Worm (Caenorhabditis elegans): Measurements from ENCODE around the gene clec-242.
"Not testable (repeated sequence)": the region's sequence is repeated elsewhere in the genome, so short reads cannot be mapped to it uniquely, and the experiment has no call there.

clec-242 gene

DNA sequence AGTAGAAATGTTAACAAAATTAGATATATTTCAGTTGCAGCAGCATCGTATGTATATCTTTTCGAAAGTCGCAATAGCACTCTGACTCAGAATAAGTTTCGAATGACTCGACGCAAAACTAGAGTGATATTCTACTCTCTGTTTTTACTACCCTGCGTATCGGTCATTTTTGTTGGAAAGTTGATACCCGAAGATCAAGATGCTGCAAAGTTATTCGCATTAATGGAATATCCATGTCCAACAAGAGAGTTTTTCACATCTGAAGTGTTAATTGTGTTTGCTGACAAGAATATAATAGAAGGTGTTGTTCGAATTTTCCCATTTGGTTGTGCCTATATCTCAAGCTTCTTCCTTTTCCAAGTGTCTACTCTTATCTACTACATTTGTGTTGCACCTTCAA lies 26.8 kb upstream of the clec-242 start:
- TF ChIP-seq hmg-1.2 (GFP tag; IDR thresholded peaks at IDR 0.05) (no peak), die-1 (tag; optimal IDR thresholded peaks at IDR 0.05) (no peak), K12H6.12 (tag; optimal IDR thresholded peaks at IDR 0.05) (no peak), let-607 (tag; optimal IDR thresholded peaks at IDR 0.05) (no peak), ztf-28 (GFP tag; IDR thresholded peaks at IDR 0.05) (no peak), Y79H2A.3 (GFP tag; conservative IDR thresholded peaks at IDR 0.05) (no peak), T07F8.4 (tag; optimal IDR thresholded peaks at IDR 0.05) (no peak)

DNA sequence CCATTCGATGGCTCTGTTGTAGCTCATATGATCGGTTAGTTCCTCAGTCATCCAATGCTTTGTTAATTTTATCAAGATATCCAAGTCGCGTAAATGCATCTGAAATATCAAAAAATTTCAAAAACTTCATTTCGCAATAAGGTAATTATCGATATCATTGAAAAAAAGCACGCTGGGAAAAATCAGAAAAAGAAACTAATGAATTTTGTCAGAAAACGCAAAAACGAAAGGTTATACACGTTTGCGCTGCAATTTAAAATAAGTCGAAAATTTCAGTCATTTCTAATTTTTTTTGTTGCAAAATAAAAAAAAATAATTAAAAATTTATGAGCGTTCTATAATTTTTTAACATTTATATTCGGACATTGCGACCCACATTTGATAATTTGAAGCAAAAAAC lies 19.5 kb upstream of the clec-242 start, which contains the start of gene K10G4.3:
Gene K10G4.3 (minus strand): TSS at position 101 of the 400 bp plus-strand sequence.
- TF ChIP-seq mel-28 (tag; optimal IDR thresholded peaks at IDR 0.05; ENCODE audit: borderline replicate concordance); B0035.1 (tag; optimal IDR thresholded peaks at IDR 0.05); ztf-22 (GFP tag; optimal IDR thresholded peaks at IDR 0.05): not testable (repeated sequence)

DNA sequence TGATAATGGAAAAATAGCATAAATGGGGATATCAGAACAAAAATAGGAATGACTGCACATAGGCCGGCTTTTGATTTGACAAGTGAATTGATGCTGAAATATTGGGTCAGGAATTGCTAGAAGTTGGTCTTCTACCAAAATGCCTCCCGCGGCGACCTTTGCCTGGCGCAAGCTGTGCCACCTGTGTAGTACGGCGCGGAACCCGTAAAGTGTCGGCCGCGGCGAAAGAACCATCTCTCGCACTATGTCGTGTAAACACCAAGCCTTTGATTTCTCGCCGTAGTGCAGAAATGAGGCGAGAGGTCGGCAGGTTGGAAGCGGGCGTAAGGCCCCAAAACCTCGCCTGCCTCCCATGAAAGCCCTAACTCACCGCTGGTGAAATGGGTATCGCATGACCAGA lies 16.1 kb upstream of the clec-242 start:
- 0 out of 2 replicates have a peak, but pooled peaks have one; percentile 16 for TF ChIP-seq attf-6 (GFP tag; IDR thresholded peaks at IDR 0.05)
- no peak for TF ChIP-seq ccch-3 (GFP tag; optimal IDR thresholded peaks at IDR 0.05)
- 0 out of 2 replicates have a peak, but pooled peaks have one; percentile 38 for TF ChIP-seq dox-1 (GFP tag; IDR thresholded peaks at IDR 0.05)
- TF ChIP-seq snpc-4 (GFP tag; optimal IDR thresholded peaks at IDR 0.05), result no peak
- TF ChIP-seq snpc-4 (tag; optimal IDR thresholded peaks at IDR 0.05), result peak in 2 of 4 experiments; percentile 71

- no peak for TF ChIP-seq K11D2.4 (GFP tag; IDR thresholded peaks at IDR 0.05)
- no peak for TF ChIP-seq lsl-1 (GFP tag; optimal IDR thresholded peaks at IDR 0.05)
- no peak for TF ChIP-seq lin-35 (GFP tag; optimal IDR thresholded peaks at IDR 0.05)
- no peak for TF ChIP-seq fkh-3 (tag; optimal IDR thresholded peaks at IDR 0.05)
- no peak for TF ChIP-seq Y53G8AR.9 (GFP tag; conservative IDR thresholded peaks at IDR 0.05)
- no peak for TF ChIP-seq mes-4 (tag; optimal IDR thresholded peaks at IDR 0.05)
- no peak for TF ChIP-seq lin-40 (tag; optimal IDR thresholded peaks at IDR 0.05)
- TF ChIP-seq rpc-1 (optimal IDR thresholded peaks at IDR 0.05), result no peak
- no peak for TF ChIP-seq rpc-1 (tag; optimal IDR thresholded peaks at IDR 0.05)
- no peak for TF ChIP-seq Y56A3A.18 (GFP tag; IDR thresholded peaks at IDR 0.05)
- no peak for TF ChIP-seq F52B5.7 (tag; optimal IDR thresholded peaks at IDR 0.05)
- no peak for TF ChIP-seq cebp-2 (GFP tag; IDR thresholded peaks at IDR 0.05)
Observed at ce11 chrV:17258868-17259267, 13.6 kb upstream of the clec-242 start, which contains the start of gene fbxa-85. Gene fbxa-85 (plus strand): TSS chrV:17259168.

- TF ChIP-seq madf-6 (GFP tag; IDR thresholded peaks at IDR 0.05) (no peak), him-1 (tag; optimal IDR thresholded peaks at IDR 0.05) (no peak), bed-1 (GFP tag; IDR thresholded peaks at IDR 0.05) (no peak), C17E4.6 (GFP tag; IDR thresholded peaks at IDR 0.05) (no peak), egrh-3 (GFP tag; IDR thresholded peaks at IDR 0.05) (no peak), zfh-2 (GFP tag; conservative IDR thresholded peaks at IDR 0.05) (no peak), nhr-80 (tag; optimal IDR thresholded peaks at IDR 0.05) (peak; percentile 8)
Observed at ce11 chrV:17258244-17258643, 12.9 kb upstream of the clec-242 start.
